Fruit fly (Drosophila melanogaster): ENCODE measurements around the gene Fer1HCH.

Fer1HCH gene

dm6 chr3R:30390304-30390703 is 2.3 kb upstream of the Fer1HCH start:
- TF ChIP-seq hth (optimal IDR thresholded peaks at IDR 0.05) = no peak
- TF ChIP-seq CG34376 (GFP tag; optimal IDR thresholded peaks at IDR 0.05) = peak; percentile 46
- TF ChIP-seq CG2678 (tag; optimal IDR thresholded peaks at IDR 0.05) = no peak
- no peak for TF ChIP-seq HLH3B (GFP tag; IDR thresholded peaks at IDR 0.05)
- no peak for TF ChIP-seq Stat92E (GFP tag; optimal IDR thresholded peaks at IDR 0.05)
- TF ChIP-seq Med (GFP tag) = peak; percentile 2
- TF ChIP-seq H15 (GFP tag; IDR thresholded peaks at IDR 0.05) = no peak
- TF ChIP-seq lbe (GFP tag; optimal IDR thresholded peaks at IDR 0.05) = no peak
- TF ChIP-seq btn (GFP tag; optimal IDR thresholded peaks at IDR 0.05) = no peak
- peak; percentile 4 for TF ChIP-seq CG13296 (GFP tag; optimal IDR thresholded peaks at IDR 0.05)
- no peak for TF ChIP-seq nmo (GFP tag; optimal IDR thresholded peaks at IDR 0.05)
- no peak for TF ChIP-seq CG30431 (GFP tag; optimal IDR thresholded peaks at IDR 0.05)
- TF ChIP-seq caup (GFP tag; optimal IDR thresholded peaks at IDR 0.05; ENCODE audit: severe bottlenecking) = peak; percentile 30
- TF ChIP-seq sug (tag; optimal IDR thresholded peaks at IDR 0.05) = peak; percentile 28
- peak; percentile 70 for TF ChIP-seq exex (tag; optimal IDR thresholded peaks at IDR 0.05)
- peak; percentile 91 for TF ChIP-seq mirr (GFP tag; optimal IDR thresholded peaks at IDR 0.05)

- no peak for TF ChIP-seq en (GFP tag; optimal IDR thresholded peaks at IDR 0.05)
- peak; percentile 93 for TF ChIP-seq Trl (optimal IDR thresholded peaks at IDR 0.05)
- TF ChIP-seq Trl (GFP tag; optimal IDR thresholded peaks at IDR 0.05) = no peak
- no peak for TF ChIP-seq bowl (GFP tag; IDR thresholded peaks at IDR 0.05)
- TF ChIP-seq Atf-2 (GFP tag; optimal IDR thresholded peaks at IDR 0.05) = no peak
- TF ChIP-seq dmrt11E (tag; optimal IDR thresholded peaks at IDR 0.05) = no peak
- TF ChIP-seq CG34422 (GFP tag; IDR thresholded peaks at IDR 0.05) = no peak
- TF ChIP-seq lbe (GFP tag; optimal IDR thresholded peaks at IDR 0.05) = peak; percentile 10
- no peak for TF ChIP-seq jumu (GFP tag; optimal IDR thresholded peaks at IDR 0.05)
- TF ChIP-seq CG13624 (GFP tag; optimal IDR thresholded peaks at IDR 0.05) = peak; percentile 9
- peak; percentile 1 for TF ChIP-seq nom (GFP tag; optimal IDR thresholded peaks at IDR 0.05)
- TF ChIP-seq CG1832 (GFP tag; optimal IDR thresholded peaks at IDR 0.05) = no peak
- TF ChIP-seq yki (optimal IDR thresholded peaks at IDR 0.05) = peak; percentile 56
- no peak for TF ChIP-seq Atf6 (GFP tag; IDR thresholded peaks at IDR 0.05)
- no peak for TF ChIP-seq Fer2 (tag; optimal IDR thresholded peaks at IDR 0.05)
- no peak for TF ChIP-seq CG18262 (tag; optimal IDR thresholded peaks at IDR 0.05)
- no peak for TF ChIP-seq CG17612 (GFP tag; IDR thresholded peaks at IDR 0.05)
- TF ChIP-seq Med (GFP tag) = peak; percentile 10
- no peak for TF ChIP-seq Dad (GFP tag; optimal IDR thresholded peaks at IDR 0.05)
- TF ChIP-seq CG9797 (GFP tag; optimal IDR thresholded peaks at IDR 0.05) = no peak
- no peak for TF ChIP-seq Hmr (GFP tag; optimal IDR thresholded peaks at IDR 0.05)
- TF ChIP-seq CG11696 (GFP tag; IDR thresholded peaks at IDR 0.05) = no peak
- no peak for TF ChIP-seq Doc3 (GFP tag; IDR thresholded peaks at IDR 0.05; ENCODE audit: partially characterized antibody)
- TF ChIP-seq ems (GFP tag; optimal IDR thresholded peaks at IDR 0.05) = no peak
- peak; percentile 95 for TF ChIP-seq CG3163 (GFP tag; optimal IDR thresholded peaks at IDR 0.05)
- TF ChIP-seq CG4424 (GFP tag; optimal IDR thresholded peaks at IDR 0.05) = no peak
- TF ChIP-seq Sry-β (GFP tag; optimal IDR thresholded peaks at IDR 0.05) = no peak
- no peak for TF ChIP-seq CG9932 (GFP tag; IDR thresholded peaks at IDR 0.05)
- no peak for TF ChIP-seq CG8089 (GFP tag; optimal IDR thresholded peaks at IDR 0.05)
- TF ChIP-seq twi (tag; optimal IDR thresholded peaks at IDR 0.05) = no peak
- peak; percentile 97 for TF ChIP-seq MTF-1 (GFP tag; optimal IDR thresholded peaks at IDR 0.05; ENCODE audit: borderline replicate concordance)
- TF ChIP-seq CG3065 (GFP tag; optimal IDR thresholded peaks at IDR 0.05) = no peak
- no peak for TF ChIP-seq ranshi (GFP tag; IDR thresholded peaks at IDR 0.05)
- no peak for TF ChIP-seq sr (GFP tag; IDR thresholded peaks at IDR 0.05)
- TF ChIP-seq pho (GFP tag; optimal IDR thresholded peaks at IDR 0.05) = no peak
- no peak for TF ChIP-seq CG4854 (GFP tag; optimal IDR thresholded peaks at IDR 0.05)
Observed at dm6 chr3R:30389096-30389495, 1.1 kb upstream of the Fer1HCH start.
